Worm (Caenorhabditis elegans) whole organism, L1 larva: Measurements from ENCODE around the gene M28.10.

Experiments used
- C16A3.4 ChIP-seq: fragments of 150-350 bp; optimal IDR thresholded peaks from 2 replicates; lab custom pipeline; 2014; ENCODE audit warnings: missing biosample characterization, missing genetic modification characterization
- C34B4.2 ChIP-seq: sonication (generic microtip); optimal IDR thresholded peaks from 2 replicates; lab custom pipeline; 2017; ENCODE audit warnings: mild to moderate bottlenecking, missing genetic modification characterization, missing compliant biosample characterization
- F16B12.6 ChIP-seq: fragments of 150-350 bp; optimal IDR thresholded peaks from 2 replicates; lab custom pipeline; 2014; ENCODE audit warnings: missing biosample characterization, missing genetic modification characterization
- blmp-1 ChIP-seq: fragments of 150-350 bp; optimal IDR thresholded peaks from 2 replicates; lab custom pipeline; 2014; ENCODE audit warnings: missing biosample characterization, missing genetic modification characterization
- ceh-90 ChIP-seq: sonication (generic microtip); optimal IDR thresholded peaks from 2 replicates; lab custom pipeline; 2016; ENCODE audit warnings: missing genetic modification characterization, missing compliant biosample characterization
- ces-1 ChIP-seq: fragments of 150-350 bp; optimal IDR thresholded peaks from 2 replicates; lab custom pipeline; 2014; ENCODE audit warnings: missing biosample characterization, missing genetic modification reagents, missing genetic modification characterization
- dsc-1 ChIP-seq: sonication (generic microtip); optimal IDR thresholded peaks from 2 replicates; lab custom pipeline; 2016; ENCODE audit warnings: mild to moderate bottlenecking, missing genetic modification characterization, missing compliant biosample characterization
- efl-1 ChIP-seq, 4 experiments: fragments of 150-350 bp; optimal IDR thresholded peaks in 3 of 4; peaks in 1 of 4; 1 replicate in 1 of 4; 2 replicates in 3 of 4; lab custom pipeline; 2014; ENCODE audit warnings: missing biosample characterization in 2 of 4, missing genetic modification characterization in 2 of 4, missing genetic modification reagents in 2 of 4
- efl-3 ChIP-seq: fragments of 200-800 bp; sonication (Bioruptor generic); optimal IDR thresholded peaks from 2 replicates; lab custom pipeline; 2018; ENCODE audit warnings: mild to moderate bottlenecking, missing genetic modification characterization, missing compliant biosample characterization
- elt-2 ChIP-seq: sonication (generic microtip); optimal IDR thresholded peaks from 2 replicates; lab custom pipeline; 2016; ENCODE audit warnings: missing genetic modification characterization, mild to moderate bottlenecking, inconsistent platforms, missing compliant biosample characterization, missing genetic modification reagents
- ets-5 ChIP-seq: fragments of 200-800 bp; sonication (Bioruptor generic); IDR thresholded peaks from 2 replicates; pipeline ENCODE4 v1.3.6; 2022; ENCODE audit warnings: missing genetic modification characterization, missing compliant biosample characterization
- fkh-4 ChIP-seq: sonication (generic microtip); optimal IDR thresholded peaks from 2 replicates; lab custom pipeline; 2016; ENCODE audit warnings: missing compliant biosample characterization, missing genetic modification characterization, borderline replicate concordance
- grh-1 ChIP-seq: fragments of 200-800 bp; sonication (Bioruptor generic); IDR thresholded peaks from 2 replicates; pipeline ENCODE4 v1.3.6; 2022; ENCODE audit warnings: missing genetic modification reagents, missing genetic modification characterization, missing compliant biosample characterization
- lin-13 ChIP-seq: fragments of 150-350 bp; optimal IDR thresholded peaks from 2 replicates; lab custom pipeline; 2014; ENCODE audit warnings: missing biosample characterization, missing genetic modification reagents, missing genetic modification characterization
- lin-14 ChIP-seq: fragments of 200-800 bp; sonication (Bioruptor generic); optimal IDR thresholded peaks from 2 replicates; lab custom pipeline; 2018; ENCODE audit warnings: mild to moderate bottlenecking, missing genetic modification characterization, moderate library complexity, missing compliant biosample characterization
- lin-35 ChIP-seq, 2 experiments: fragments of 150-350 bp; optimal IDR thresholded peaks; 2 replicates each; lab custom pipeline; 2014; ENCODE audit warnings: missing biosample characterization in 2 of 2, missing genetic modification characterization in 2 of 2, missing genetic modification reagents in 2 of 2
- lir-3 ChIP-seq: sonication (generic microtip); optimal IDR thresholded peaks from 2 replicates; lab custom pipeline; 2016; ENCODE audit warnings: mild to moderate bottlenecking, missing genetic modification characterization, moderate library complexity, missing compliant biosample characterization; ENCODE audit not compliant: poor library complexity
- lsy-2 ChIP-seq, 2 experiments: fragments of 150-350 bp; optimal IDR thresholded peaks; 2 replicates each; lab custom pipeline; 2014; ENCODE audit warnings: missing biosample characterization in 2 of 2, missing genetic modification characterization in 2 of 2
- mef-2 ChIP-seq: fragments of 150-350 bp; optimal IDR thresholded peaks from 2 replicates; lab custom pipeline; 2014; ENCODE audit warnings: missing biosample characterization, missing genetic modification characterization
- nhr-20 ChIP-seq: sonication (generic microtip); optimal IDR thresholded peaks from 2 replicates; lab custom pipeline; 2016; ENCODE audit warnings: mild to moderate bottlenecking, missing genetic modification characterization, missing compliant biosample characterization
- nhr-237 ChIP-seq: fragments of 150-350 bp; optimal IDR thresholded peaks from 2 replicates; lab custom pipeline; 2014; ENCODE audit warnings: missing biosample characterization, missing genetic modification characterization
- nhr-71 ChIP-seq: sonication (generic microtip); optimal IDR thresholded peaks from 2 replicates; lab custom pipeline; 2016; ENCODE audit warnings: mild to moderate bottlenecking, missing genetic modification characterization, moderate library complexity, missing compliant biosample characterization
- nhr-76 ChIP-seq: sonication (generic microtip); optimal IDR thresholded peaks from 2 replicates; lab custom pipeline; 2017; ENCODE audit warnings: missing biosample characterization, missing genetic modification characterization
- nhr-84 ChIP-seq: sonication (generic microtip); optimal IDR thresholded peaks from 2 replicates; lab custom pipeline; 2017; ENCODE audit warnings: missing biosample characterization, missing genetic modification characterization
- pag-3 ChIP-seq: sonication (generic microtip); optimal IDR thresholded peaks from 2 replicates; lab custom pipeline; 2017; ENCODE audit warnings: missing genetic modification characterization, mild to moderate bottlenecking, missing compliant biosample characterization, antibody characterized with exemption, borderline replicate concordance; ENCODE audit not compliant: insufficient read depth
- pax-3 ChIP-seq: fragments of 200-800 bp; sonication (Bioruptor generic); optimal IDR thresholded peaks from 2 replicates; lab custom pipeline; 2018; ENCODE audit warnings: mild to moderate bottlenecking, missing genetic modification characterization, moderate library complexity, missing compliant biosample characterization
- pqm-1 ChIP-seq: sonication (generic microtip); optimal IDR thresholded peaks from 3 replicates; lab custom pipeline; 2017; ENCODE audit warnings: missing biosample characterization, missing genetic modification characterization
- snu-23 ChIP-seq: sonication (generic microtip); optimal IDR thresholded peaks from 2 replicates; lab custom pipeline; 2016; ENCODE audit warnings: missing genetic modification characterization, missing compliant biosample characterization
- sox-4 ChIP-seq: sonication (generic microtip); optimal IDR thresholded peaks from 2 replicates; lab custom pipeline; 2016; ENCODE audit warnings: missing genetic modification characterization, missing compliant biosample characterization
- tbx-2 ChIP-seq: sonication (generic microtip); optimal IDR thresholded peaks from 2 replicates; lab custom pipeline; 2016; ENCODE audit warnings: missing genetic modification characterization, missing compliant biosample characterization
- unc-130 ChIP-seq: fragments of 150-350 bp; optimal IDR thresholded peaks from 2 replicates; lab custom pipeline; 2017; ENCODE audit warnings: missing biosample characterization, missing genetic modification characterization, inconsistent platforms
- unc-62 ChIP-seq: fragments of 150-350 bp; optimal IDR thresholded peaks from 2 replicates; lab custom pipeline; 2014; ENCODE audit warnings: missing biosample characterization, missing genetic modification reagents, missing genetic modification characterization

M28.10 gene

DNA sequence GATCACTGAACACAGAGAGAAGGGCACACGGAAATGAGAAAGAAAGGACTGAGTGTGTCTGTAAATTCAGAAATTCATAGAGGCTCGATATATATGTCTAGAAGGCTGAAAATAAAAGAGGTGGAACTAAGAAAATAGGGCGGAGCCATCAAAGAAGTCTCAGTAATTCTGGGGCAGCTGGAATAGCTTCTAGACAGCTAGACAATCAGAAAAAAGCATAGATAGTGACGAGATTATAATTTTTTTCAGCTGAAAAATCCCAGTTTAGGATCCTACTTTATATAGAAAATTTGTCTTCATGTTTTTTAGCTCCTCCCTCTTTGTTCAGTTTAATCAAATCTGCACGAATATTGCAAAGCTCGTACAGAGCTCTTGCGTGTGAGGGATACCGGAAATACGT is 17.7 kb downstream of the M28.10 start, which contains the start of gene D2089.3:
D2089.3 (minus strand) TSS at position 101 of the 400 bp plus-strand sequence.
- TF ChIP-seq nhr-71 (tag; lab: Kevin White, UChicago) (no peak), snu-23 (GFP tag; lab: Kevin White, UChicago) (no peak), lin-35 (GFP tag; optimal IDR thresholded peaks at IDR 0.05; lab: Kevin White, UChicago) (no peak), grh-1 (GFP tag; lab: Robert Waterston, UW) (no peak), lin-13 (GFP tag; lab: Kevin White, UChicago) (no peak), nhr-84 (tag; lab: Kevin White, UChicago) (no peak), pag-3 (tag; lab: Kevin White, UChicago) (no peak), F16B12.6 (tag; lab: Kevin White, UChicago) (no peak), fkh-4 (no peak)

DNA sequence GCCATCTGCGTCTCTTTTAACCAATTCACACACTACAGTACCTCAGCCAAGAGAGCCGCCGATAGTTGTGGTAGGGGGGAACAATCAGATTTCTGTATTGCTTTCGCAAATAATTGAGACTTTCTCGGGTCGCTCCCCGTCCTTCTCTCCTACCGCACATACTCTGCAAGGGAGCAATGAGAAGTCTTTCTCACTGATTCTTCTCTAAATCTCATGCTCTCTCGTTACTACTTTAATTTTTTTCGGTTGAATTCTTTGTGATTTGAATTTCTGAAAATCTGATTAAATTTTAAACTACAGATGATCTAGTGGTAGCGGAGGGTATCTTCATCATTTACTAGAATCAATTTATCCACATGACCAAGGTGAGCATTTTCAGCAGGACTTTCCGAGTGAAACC is 28.0 kb downstream of the M28.10 start, which contains the start of gene ptb-1:
ptb-1 (plus strand) TSS at position 301 of the 400 bp plus-strand sequence.
- TF ChIP-seq lir-3 (tag; lab: Kevin White, UChicago): no peak
- TF ChIP-seq sox-4 (tag; lab: Kevin White, UChicago): no peak
- TF ChIP-seq efl-3 (GFP tag; lab: Kevin White, UChicago): no peak
- no peak for TF ChIP-seq C16A3.4 (tag; lab: Kevin White, UChicago)
- TF ChIP-seq nhr-76 (tag; lab: Kevin White, UChicago): no peak
- TF ChIP-seq nhr-20 (tag; lab: Kevin White, UChicago): no peak
- TF ChIP-seq unc-62 (GFP tag; lab: Kevin White, UChicago): no peak
- TF ChIP-seq nhr-237: no peak
- no peak for TF ChIP-seq ces-1
- no peak for TF ChIP-seq ceh-90 (tag; lab: Kevin White, UChicago)
- TF ChIP-seq pqm-1 (tag; lab: Kevin White, UChicago): no peak
- TF ChIP-seq unc-130 (tag; lab: Kevin White, UChicago): no peak
- no peak for TF ChIP-seq lsy-2 (tag; optimal IDR thresholded peaks at IDR 0.05; lab: Kevin White, UChicago)
- TF ChIP-seq, all 84 proteins: peak for 0

DNA sequence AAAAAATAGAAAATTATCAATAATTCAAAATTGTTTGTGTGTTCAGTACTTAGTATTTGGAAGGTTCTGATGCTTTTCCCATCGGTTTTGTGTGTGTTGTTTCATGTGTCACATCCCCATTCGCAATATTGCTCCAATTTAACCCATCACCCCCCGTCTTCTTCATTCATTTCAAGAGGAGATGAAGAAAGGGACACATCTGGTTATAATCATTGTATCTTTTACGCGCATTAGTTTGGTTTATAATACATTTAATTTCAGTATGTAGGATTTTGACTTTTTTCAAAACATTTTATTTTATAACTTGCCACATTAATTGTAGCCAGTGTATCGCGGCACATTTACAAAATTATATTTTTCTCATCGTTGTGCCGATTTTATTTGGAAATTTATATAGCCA is 32.8 kb downstream of the M28.10 start:
- TF ChIP-seq dsc-1: peak; percentile 93
- TF ChIP-seq mef-2 (tag; lab: Kevin White, UChicago): no peak
- TF ChIP-seq ets-5 (GFP tag; lab: Robert Waterston, UW): no peak
- TF ChIP-seq lin-14 (GFP tag; lab: Kevin White, UChicago): no peak
- no peak for TF ChIP-seq grh-1 (GFP tag; lab: Robert Waterston, UW)
- TF ChIP-seq C34B4.2 (tag; lab: Kevin White, UChicago): no peak
- peak; percentile 62 for TF ChIP-seq fkh-4

DNA sequence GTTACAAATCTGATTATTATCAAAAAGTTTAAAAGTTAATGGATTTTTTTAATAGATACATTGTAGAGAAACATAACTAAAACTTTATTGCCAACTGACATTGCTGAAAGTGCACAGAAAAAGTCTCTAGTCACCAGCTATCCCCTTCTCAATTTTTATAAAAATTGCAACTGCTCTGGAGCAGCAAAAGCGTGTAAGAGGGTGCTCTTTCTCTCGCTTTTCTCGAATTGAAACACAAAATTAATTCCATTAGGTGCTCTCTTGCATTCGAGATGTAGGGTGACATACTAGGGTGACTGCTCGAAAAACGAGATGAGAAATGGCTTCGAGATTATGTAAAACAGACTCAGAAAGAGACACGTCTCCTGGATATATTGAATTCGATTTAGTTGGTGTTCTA is 33.3 kb downstream of the M28.10 start:
- TF ChIP-seq C34B4.2 (tag; lab: Kevin White, UChicago) (no peak), nhr-71 (tag; lab: Kevin White, UChicago) (no peak), ceh-90 (tag; lab: Kevin White, UChicago) (no peak), tbx-2 (tag; lab: Kevin White, UChicago) (no peak), blmp-1 (tag; lab: Kevin White, UChicago) (no peak)

DNA sequence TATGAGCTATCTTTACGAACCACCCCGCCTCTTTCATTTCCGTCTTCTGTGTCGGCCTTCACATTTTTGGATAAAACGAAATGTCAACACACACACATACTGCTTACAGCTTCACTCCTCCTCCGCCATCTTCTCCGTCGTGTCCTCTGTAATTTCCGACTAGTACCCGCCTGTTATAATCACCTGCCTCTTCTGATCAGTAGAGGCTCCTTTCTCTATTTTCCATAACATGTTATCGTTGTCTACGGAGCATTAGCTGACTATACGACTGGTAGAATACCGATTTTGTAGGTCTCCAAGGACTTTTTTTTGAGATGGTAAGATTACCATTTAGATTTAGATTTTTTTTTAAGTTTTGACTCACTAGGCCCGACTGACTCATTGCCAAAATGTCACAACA is 37.6 kb downstream of the M28.10 start:
- TF ChIP-seq efl-1 (optimal IDR thresholded peaks at IDR 0.05; lab: Kevin White, UChicago): no peak
- peak in 1 of 2 experiments; percentile 9 for TF ChIP-seq efl-1 (GFP tag; optimal IDR thresholded peaks at IDR 0.05 in 1 of 2; lab: Kevin White, UChicago)
- no peak for TF ChIP-seq tbx-2 (tag; lab: Kevin White, UChicago)

DNA sequence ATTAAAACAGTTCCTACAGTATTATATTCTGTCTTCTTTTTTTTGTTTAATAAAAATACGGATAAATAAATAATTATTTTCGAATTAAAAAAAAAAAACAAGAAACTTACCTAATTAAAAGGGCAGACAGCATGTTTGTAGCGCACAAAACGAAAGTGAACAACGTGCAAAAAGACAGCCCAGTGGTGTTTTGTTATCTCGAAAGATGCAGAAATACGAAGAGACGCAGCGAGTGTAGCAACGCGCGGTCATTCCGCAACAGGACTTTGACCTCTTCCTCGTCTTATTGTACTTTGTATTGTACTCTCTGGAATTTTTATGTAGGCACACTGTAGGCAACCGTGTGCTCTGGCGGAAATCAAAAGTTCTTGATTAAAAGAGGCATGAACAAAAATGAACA is 46.3 kb downstream of the M28.10 start, which contains the start of gene gbh-1:
gbh-1 (minus strand) TSS at position 149 of the 400 bp plus-strand sequence.
- TF ChIP-seq pax-3 (tag; lab: Kevin White, UChicago) (no peak), blmp-1 (tag; lab: Kevin White, UChicago) (peak; percentile 70), elt-2 (tag; lab: Kevin White, UChicago) (peak; percentile 26), lsy-2 (tag; optimal IDR thresholded peaks at IDR 0.05; lab: Kevin White, UChicago) (no peak), efl-3 (GFP tag; lab: Kevin White, UChicago) (no peak)
- TF ChIP-seq, all 84 proteins: peak for 2
